Fruit fly (Drosophila melanogaster) whole organism, embryonic: ENCODE measurements around the gene CG43354.

ENCODE experiments used
- Abd-B ChIP-seq: fragments of 200-800 bp; sonication (Bioruptor generic); optimal IDR thresholded peaks from 2 replicates; lab custom pipeline; 2018; ENCODE audit warnings: missing biosample characterization, mild to moderate bottlenecking, missing genetic modification characterization, moderate library complexity
- Asciz ChIP-seq: fragments of 200-800 bp; sonication (Bioruptor generic); optimal IDR thresholded peaks from 2 replicates; lab custom pipeline; 2017; ENCODE audit warnings: missing biosample characterization, mild to moderate bottlenecking, missing genetic modification characterization, missing genetic modification reagents
- Awh ChIP-seq: fragments of 200-800 bp; sonication (Bioruptor generic); IDR thresholded peaks from 2 replicates; pipeline ENCODE4, ENCODE4 v1.3.6; 2022; ENCODE audit warnings: missing biosample characterization, missing genetic modification characterization
- BtbVII ChIP-seq: fragments of 200-800 bp; sonication (Bioruptor generic); optimal IDR thresholded peaks from 3 replicates; lab custom pipeline; 2017; ENCODE audit warnings: missing biosample characterization, mild to moderate bottlenecking, missing genetic modification characterization
- CG10431 ChIP-seq: fragments of 200-800 bp; sonication (Bioruptor generic); optimal IDR thresholded peaks from 3 replicates; lab custom pipeline; 2018; ENCODE audit warnings: missing biosample characterization, mild to moderate bottlenecking, missing genetic modification characterization
- CG11560 ChIP-seq: fragments of 200-800 bp; sonication (Bioruptor generic); IDR thresholded peaks from 3 replicates; pipeline ENCODE4 v1.3.6; 2022; ENCODE audit warnings: missing biosample characterization, missing genetic modification characterization
- CG11696 ChIP-seq: fragments of 200-800 bp; sonication (Bioruptor generic); IDR thresholded peaks from 2 replicates; pipeline ENCODE4 v1.3.6; 2022; ENCODE audit warnings: missing biosample characterization, missing genetic modification characterization
- CG12942 ChIP-seq: fragments of 200-800 bp; sonication (Bioruptor generic); optimal IDR thresholded peaks from 3 replicates; lab custom pipeline; 2016; ENCODE audit warnings: missing biosample characterization, missing genetic modification characterization
- CG13296 ChIP-seq: fragments of 200-800 bp; sonication (Bioruptor generic); optimal IDR thresholded peaks from 3 replicates; lab custom pipeline; 2018; ENCODE audit warnings: missing biosample characterization, mild to moderate bottlenecking, missing genetic modification characterization
- CG14860 ChIP-seq: fragments of 200-800 bp; sonication (Bioruptor generic); IDR thresholded peaks from 3 replicates; pipeline ENCODE4 v1.3.6; 2022; ENCODE audit warnings: missing biosample characterization, missing genetic modification characterization; ENCODE audit not compliant: partially characterized antibody
- CG15696 ChIP-seq: fragments of 200-800 bp; sonication (Bioruptor generic); optimal IDR thresholded peaks from 2 replicates; lab custom pipeline; 2019; ENCODE audit warnings: missing biosample characterization, mild to moderate bottlenecking, missing genetic modification characterization, moderate library complexity
- CG16863 ChIP-seq: fragments of 200-800 bp; sonication (Bioruptor generic); optimal IDR thresholded peaks from 3 replicates; lab custom pipeline; 2016; ENCODE audit warnings: missing biosample characterization, missing genetic modification characterization
- CG34422 ChIP-seq: fragments of 200-800 bp; sonication (Bioruptor generic); IDR thresholded peaks from 3 replicates; pipeline ENCODE4 v1.3.6; 2022; ENCODE audit warnings: missing biosample characterization, missing genetic modification characterization
- CG4404 ChIP-seq: fragments of 200-800 bp; sonication (Bioruptor generic); IDR thresholded peaks from 2 replicates; pipeline ENCODE4 v1.3.6; 2022; ENCODE audit warnings: missing biosample characterization, missing genetic modification characterization
- CG4707 ChIP-seq: fragments of 200-800 bp; sonication (Bioruptor generic); optimal IDR thresholded peaks from 2 replicates; lab custom pipeline; 2018; ENCODE audit warnings: missing biosample characterization, mild to moderate bottlenecking, missing genetic modification characterization, moderate library complexity
- CG6175 ChIP-seq: fragments of 200-800 bp; sonication (Bioruptor generic); IDR thresholded peaks from 3 replicates; pipeline ENCODE4 v1.3.6; 2022; ENCODE audit warnings: missing biosample characterization, missing genetic modification characterization
- CG6765 ChIP-seq: fragments of 200-800 bp; sonication (Bioruptor generic); optimal IDR thresholded peaks from 3 replicates; lab custom pipeline; 2017; ENCODE audit warnings: missing biosample characterization, mild to moderate bottlenecking, missing genetic modification characterization
- CG8944 ChIP-seq: fragments of 200-800 bp; sonication (Bioruptor generic); optimal IDR thresholded peaks from 3 replicates; lab custom pipeline; 2016; ENCODE audit warnings: missing biosample characterization, missing genetic modification characterization
- CG9437 ChIP-seq: fragments of 200-800 bp; sonication (Bioruptor generic); optimal IDR thresholded peaks from 2 replicates; lab custom pipeline; 2018; ENCODE audit warnings: missing biosample characterization, mild to moderate bottlenecking, missing genetic modification characterization
- CG9876 ChIP-seq: fragments of 200-800 bp; sonication (Bioruptor generic); optimal IDR thresholded peaks from 2 replicates; lab custom pipeline; 2016; ENCODE audit warnings: missing biosample characterization, missing genetic modification characterization
- D19A ChIP-seq: fragments of 200-800 bp; optimal IDR thresholded peaks from 3 replicates; lab custom pipeline; 2019; ENCODE audit warnings: missing biosample characterization, mild to moderate bottlenecking, missing genetic modification characterization, moderate library complexity
- E2f2 ChIP-seq: fragments of 200-800 bp; sonication (Bioruptor generic); IDR thresholded peaks from 2 replicates; pipeline ENCODE4 v1.3.6; 2022; ENCODE audit warnings: missing biosample characterization, missing genetic modification characterization
- Gug ChIP-seq: fragments of 200-800 bp; sonication (Bioruptor generic); IDR thresholded peaks from 4 replicates; pipeline ENCODE4 v1.3.6; 2022; ENCODE audit warnings: missing biosample characterization, missing genetic modification characterization
- HLH54F ChIP-seq: fragments of 200-800 bp; sonication (Bioruptor generic); optimal IDR thresholded peaks from 3 replicates; lab custom pipeline; 2016; ENCODE audit warnings: missing biosample characterization, missing genetic modification characterization
- HLHmδ ChIP-seq: fragments of 200-800 bp; sonication (Bioruptor generic); optimal IDR thresholded peaks from 2 replicates; lab custom pipeline; 2018; ENCODE audit warnings: missing biosample characterization, mild to moderate bottlenecking, missing genetic modification characterization, moderate library complexity
- Hey ChIP-seq: fragments of 200-800 bp; sonication (Bioruptor generic); optimal IDR thresholded peaks from 3 replicates; lab custom pipeline; 2018; ENCODE audit warnings: missing biosample characterization, mild to moderate bottlenecking, missing genetic modification characterization
- Hr39 ChIP-seq: fragments of >200 bp; optimal IDR thresholded peaks from 2 replicates; lab custom pipeline; 2017
- Lhr ChIP-seq: fragments of 200-800 bp; sonication (Bioruptor generic); optimal IDR thresholded peaks from 3 replicates; lab custom pipeline; 2017; ENCODE audit warnings: mild to moderate bottlenecking, missing biosample characterization, missing genetic modification reagents, missing genetic modification characterization
- Lpt ChIP-seq: fragments of >200 bp; optimal IDR thresholded peaks from 2 replicates; lab custom pipeline; 2018; ENCODE audit warnings: missing biosample characterization, missing genetic modification characterization
- Mad ChIP-seq: fragments of 200-800 bp; sonication (Bioruptor generic); optimal IDR thresholded peaks from 2 replicates; lab custom pipeline; 2016; ENCODE audit warnings: missing biosample characterization, missing genetic modification characterization
- Meics ChIP-seq: fragments of 200-800 bp; sonication (Bioruptor generic); optimal IDR thresholded peaks from 2 replicates; lab custom pipeline; 2017; ENCODE audit warnings: missing biosample characterization, mild to moderate bottlenecking, missing genetic modification characterization
- Mrtf ChIP-seq: fragments of 200-800 bp; sonication (Bioruptor generic); IDR thresholded peaks from 3 replicates; pipeline ENCODE4 v1.3.6; 2022; ENCODE audit warnings: missing biosample characterization, missing genetic modification characterization
- PHDP ChIP-seq: fragments of 200-800 bp; sonication (Bioruptor generic); optimal IDR thresholded peaks from 3 replicates; lab custom pipeline; 2018; ENCODE audit warnings: missing biosample characterization, mild to moderate bottlenecking, missing genetic modification characterization, moderate library complexity
- Ptx1 ChIP-seq: fragments of 200-800 bp; sonication (Bioruptor generic); IDR thresholded peaks from 2 replicates; pipeline ENCODE4 v1.3.6; 2022; ENCODE audit warnings: missing biosample characterization, missing genetic modification characterization
- Ravus ChIP-seq: fragments of 200-800 bp; sonication (Bioruptor generic); IDR thresholded peaks from 2 replicates; pipeline ENCODE4 v1.3.6; 2022; ENCODE audit warnings: missing biosample characterization, missing genetic modification characterization
- Sry-β ChIP-seq: fragments of 200-800 bp; sonication (Bioruptor generic); optimal IDR thresholded peaks from 2 replicates; lab custom pipeline; 2018; ENCODE audit warnings: missing biosample characterization, mild to moderate bottlenecking, missing genetic modification characterization, moderate library complexity
- ap ChIP-seq: fragments of 200-800 bp; sonication (Bioruptor generic); IDR thresholded peaks from 2 replicates; pipeline ENCODE4 v1.3.6; 2022; ENCODE audit warnings: missing biosample characterization, missing genetic modification characterization
- az2 ChIP-seq: fragments of 200-800 bp; sonication (Bioruptor generic); optimal IDR thresholded peaks from 3 replicates; lab custom pipeline; 2016; ENCODE audit warnings: missing biosample characterization, missing genetic modification characterization
- danr ChIP-seq: fragments of 200-800 bp; sonication (Bioruptor generic); IDR thresholded peaks from 2 replicates; pipeline ENCODE4 v1.3.6; 2022; ENCODE audit warnings: missing biosample characterization, missing genetic modification characterization
- dmrt99B ChIP-seq: fragments of 200-800 bp; sonication (Bioruptor generic); optimal IDR thresholded peaks from 2 replicates; lab custom pipeline; 2018; ENCODE audit warnings: missing biosample characterization, mild to moderate bottlenecking, missing genetic modification characterization, moderate library complexity
- fd96Cb ChIP-seq: fragments of 200-800 bp; sonication (Bioruptor generic); optimal IDR thresholded peaks from 2 replicates; lab custom pipeline; 2018; ENCODE audit warnings: missing biosample characterization, mild to moderate bottlenecking, missing genetic modification characterization, moderate library complexity
- gce ChIP-seq: fragments of 200-800 bp; sonication (Bioruptor generic); IDR thresholded peaks from 3 replicates; pipeline ENCODE4 v1.3.6; 2022; ENCODE audit warnings: missing biosample characterization, missing genetic modification characterization
- gsb-n ChIP-seq: fragments of 200-800 bp; sonication (Bioruptor generic); optimal IDR thresholded peaks from 3 replicates; lab custom pipeline; 2018; ENCODE audit warnings: missing biosample characterization, mild to moderate bottlenecking, missing genetic modification characterization
- pan ChIP-seq, 4 experiments: fragments of >200 bp in 3 of 4; fragments of 200-800 bp in 1 of 4; sonication (Bioruptor generic) in 1 of 4; optimal IDR thresholded peaks in 3 of 4; IDR thresholded peaks in 1 of 4; 2 replicates each; pipeline versions ENCODE4 v1.3.6 to Lab custom; 2017 to 2022; ENCODE audit warnings: missing biosample characterization in 2 of 4, missing genetic modification characterization in 2 of 4, mixed read lengths in 1 of 4
- pita ChIP-seq: fragments of 200-800 bp; sonication (Bioruptor generic); optimal IDR thresholded peaks from 2 replicates; lab custom pipeline; 2017; ENCODE audit warnings: missing biosample characterization, mild to moderate bottlenecking, missing genetic modification characterization
- pzg ChIP-seq: fragments of 200-800 bp; sonication (Bioruptor generic); optimal IDR thresholded peaks from 3 replicates; lab custom pipeline; 2018; ENCODE audit warnings: missing biosample characterization, mild to moderate bottlenecking, missing genetic modification characterization, moderate library complexity
- repo ChIP-seq: fragments of 200-800 bp; sonication (Bioruptor generic); optimal IDR thresholded peaks from 2 replicates; lab custom pipeline; 2016; ENCODE audit warnings: missing biosample characterization, missing genetic modification characterization
- stwl ChIP-seq: fragments of 200-800 bp; sonication (Bioruptor generic); optimal IDR thresholded peaks from 3 replicates; lab custom pipeline; 2018; ENCODE audit warnings: missing biosample characterization, mild to moderate bottlenecking, missing genetic modification characterization, moderate library complexity
- tap ChIP-seq: fragments of 200-800 bp; optimal IDR thresholded peaks from 3 replicates; lab custom pipeline; 2019; ENCODE audit warnings: missing biosample characterization, mild to moderate bottlenecking, missing genetic modification characterization, moderate library complexity
- zen ChIP-seq: fragments of 200-800 bp; sonication (Bioruptor generic); optimal IDR thresholded peaks from 3 replicates; lab custom pipeline; 2018; ENCODE audit warnings: missing biosample characterization, mild to moderate bottlenecking, missing genetic modification characterization, moderate library complexity

CG43354 gene

DNA sequence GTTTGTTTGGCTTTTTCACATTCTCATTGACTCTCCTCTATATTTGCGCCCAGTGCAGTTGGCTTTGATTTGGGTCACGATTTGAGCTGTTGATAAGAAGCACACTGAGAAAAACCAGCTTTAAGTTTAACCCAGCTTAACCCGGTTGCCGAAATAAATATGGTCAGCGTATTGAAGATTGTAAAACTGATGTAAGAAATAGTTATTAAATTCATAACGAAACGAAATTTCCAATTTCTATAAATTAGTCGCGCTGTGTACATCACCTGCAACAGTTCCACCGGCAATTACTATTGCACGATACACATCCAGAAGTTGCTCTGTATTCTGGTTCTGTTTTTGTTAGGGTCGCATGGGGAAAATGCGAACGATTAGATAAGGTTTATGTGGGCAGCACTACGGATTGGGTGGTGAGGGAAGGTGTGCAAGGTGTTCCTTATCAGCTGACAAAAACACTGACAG, 15.9 kb upstream of the CG43354 start (continued):
- TF ChIP-seq Asciz (GFP tag; lab: Kevin White, UChicago), result peak; percentile 86
- peak; percentile 85 for TF ChIP-seq CG16863
- peak; percentile 51 for TF ChIP-seq Sry-β (GFP tag; lab: Kevin White, UChicago)
- peak; percentile 79 for TF ChIP-seq Gug (GFP tag; lab: Robert Waterston, UW)
- peak; percentile 63 for TF ChIP-seq CG4404
- TF ChIP-seq Ravus (GFP tag; lab: Robert Waterston, UW), result peak; percentile 22
- peak; percentile 83 for TF ChIP-seq PHDP (tag; lab: Kevin White, UChicago)
- peak; percentile 74 for TF ChIP-seq Mad (GFP tag; lab: Kevin White, UChicago)
- TF ChIP-seq Meics (GFP tag; lab: Kevin White, UChicago), result peak; percentile 76
- TF ChIP-seq HLHmδ, result no peak
- TF ChIP-seq stwl (tag; lab: Kevin White, UChicago), result peak; percentile 0
- peak; percentile 84 for TF ChIP-seq gsb-n
- peak; percentile 91 for TF ChIP-seq CG34422
- peak; percentile 65 for TF ChIP-seq HLH54F (GFP tag; lab: Kevin White, UChicago)
- peak; percentile 86 for TF ChIP-seq tap (tag; lab: Kevin White, UChicago)
- TF ChIP-seq CG10431, result peak; percentile 71
- peak; percentile 40 for TF ChIP-seq CG9876 (GFP tag; lab: Kevin White, UChicago)
- peak; percentile 51 for TF ChIP-seq CG11696 (GFP tag; lab: Robert Waterston, UW)
- peak; percentile 56 for TF ChIP-seq CG13296 (GFP tag; lab: Kevin White, UChicago)
- TF ChIP-seq Ptx1 (GFP tag; lab: Robert Waterston, UW), result peak; percentile 89
- peak; percentile 78 for TF ChIP-seq danr (GFP tag; lab: Robert Waterston, UW)
- TF ChIP-seq Abd-B (GFP tag; lab: Kevin White, UChicago), result peak; percentile 74
- no peak for TF ChIP-seq CG14860
- peak; percentile 75 for TF ChIP-seq CG4707 (GFP tag; lab: Kevin White, UChicago)
- TF ChIP-seq gce, result peak; percentile 60; the same call in 1 of the 3 replicates
- TF ChIP-seq CG8944 (GFP tag; lab: Kevin White, UChicago), result peak; percentile 75
- no peak for TF ChIP-seq Hey (tag; lab: Kevin White, UChicago)
- TF ChIP-seq dmrt99B (tag; lab: Kevin White, UChicago), result peak; percentile 90
- TF ChIP-seq Hr39 (lab: Kevin White, UChicago), result no peak
- TF ChIP-seq repo (GFP tag; lab: Kevin White, UChicago), result peak; percentile 64
- peak; percentile 75 for TF ChIP-seq CG15696 (tag; lab: Kevin White, UChicago)
- peak; percentile 88 for TF ChIP-seq Awh (GFP tag; lab: Robert Waterston, UW)
- peak; percentile 86 for TF ChIP-seq az2 (GFP tag; lab: Kevin White, UChicago)
- peak; percentile 75 for TF ChIP-seq CG12942 (GFP tag; lab: Kevin White, UChicago)
- peak; percentile 75 for TF ChIP-seq zen (tag; lab: Kevin White, UChicago)
- 0 out of 3 replicates have a peak, but pooled peaks have one; percentile 35 for TF ChIP-seq CG11560
- peak; percentile 75 for TF ChIP-seq BtbVII (GFP tag; lab: Kevin White, UChicago)
- peak; percentile 88 for TF ChIP-seq ap (GFP tag; lab: Robert Waterston, UW)
- peak; percentile 49; the same call in 1 of the 3 replicates for TF ChIP-seq CG6175 (GFP tag; lab: Robert Waterston, UW)
- peak; percentile 89 for TF ChIP-seq fd96Cb (tag; lab: Kevin White, UChicago)
- no peak for TF ChIP-seq pzg (GFP tag; lab: Kevin White, UChicago)
- TF ChIP-seq CG6765 (GFP tag; lab: Kevin White, UChicago), result peak; percentile 16
- peak; percentile 55 for TF ChIP-seq Lhr (GFP tag; lab: Kevin White, UChicago)
- peak; percentile 58 for TF ChIP-seq E2f2 (GFP tag; lab: Robert Waterston, UW)
- no peak for TF ChIP-seq Lpt (GFP tag; lab: Kevin White, UChicago)
- peak; percentile 82 for TF ChIP-seq D19A (tag; lab: Kevin White, UChicago)
- no peak for TF ChIP-seq pan (optimal IDR thresholded peaks at IDR 0.05; lab: Kevin White, UChicago)
- TF ChIP-seq pan (GFP tag; optimal IDR thresholded peaks at IDR 0.05 in 1 of 2, IDR thresholded peaks at IDR 0.05 in 1 of 2), result peak in 1 of 2 experiments; percentile 92
- TF ChIP-seq CG9437, result peak; percentile 67
- peak; percentile 76; the same call in 1 of the 3 replicates for TF ChIP-seq Mrtf (GFP tag; lab: Robert Waterston, UW)
- no peak for TF ChIP-seq pita (GFP tag; lab: Kevin White, UChicago)
